Fruit fly (Drosophila melanogaster): ENCODE data around the gene ry.

DNA sequence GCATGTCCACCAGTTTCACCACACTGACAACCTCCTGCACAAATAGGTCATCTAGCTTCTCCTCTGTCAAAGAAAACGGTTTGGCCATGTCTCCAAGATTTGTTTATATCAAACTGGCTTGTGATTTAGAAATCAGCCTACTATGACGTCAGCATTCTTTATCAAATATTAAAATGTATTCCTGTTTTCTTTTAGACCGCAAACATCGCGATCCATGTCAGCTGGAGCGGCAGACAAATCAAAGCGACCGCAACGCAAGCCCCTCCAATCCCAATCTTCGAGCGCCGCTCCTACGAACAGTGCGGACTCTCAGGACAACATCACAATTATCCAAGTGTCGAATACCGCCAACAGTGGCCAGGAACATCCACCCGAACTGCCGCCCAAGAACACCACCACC, 43.9 kb upstream of the ry start, which contains the start of gene CG14383:
- TF ChIP-seq CG7101 (tag; optimal IDR thresholded peaks at IDR 0.05) (no peak), CG7045 (GFP tag; optimal IDR thresholded peaks at IDR 0.05) (no peak), ovo (GFP tag; optimal IDR thresholded peaks at IDR 0.05) (no peak), CG33017 (tag; optimal IDR thresholded peaks at IDR 0.05) (no peak), Mnt (GFP tag; optimal IDR thresholded peaks at IDR 0.05) (no peak), Hr96 (GFP tag; optimal IDR thresholded peaks at IDR 0.05) (no peak), tj (GFP tag; optimal IDR thresholded peaks at IDR 0.05) (no peak)

All from whole organism, adult.